Fruit fly (Drosophila melanogaster) whole organism, wandering third instar larva: ENCODE measurements around the gene fzo.
A peak's percentile ranks its signal among the peaks of the same experiment; 100 is the strongest.

Experiments used
- Abd-B ChIP-seq: fragments of >200 bp; optimal IDR thresholded peaks from 2 replicates; lab custom pipeline; 2017; ENCODE audit warnings: missing biosample characterization, missing genetic modification characterization
- CG32264 ChIP-seq: fragments of 200-800 bp; sonication (Bioruptor generic); optimal IDR thresholded peaks from 2 replicates; lab custom pipeline; 2016; ENCODE audit warnings: missing biosample characterization, missing genetic modification characterization
- CG9705 ChIP-seq: fragments of 200-800 bp; sonication (Bioruptor generic); optimal IDR thresholded peaks from 2 replicates; lab custom pipeline; 2018; ENCODE audit warnings: missing biosample characterization, mild to moderate bottlenecking, missing genetic modification characterization
- CrebA ChIP-seq: fragments of 200-800 bp; sonication (Bioruptor generic); optimal IDR thresholded peaks from 2 replicates; lab custom pipeline; 2016; ENCODE audit warnings: missing biosample characterization, mild to moderate bottlenecking, missing genetic modification characterization, borderline replicate concordance
- Dfd ChIP-seq: fragments of >200 bp; optimal IDR thresholded peaks from 2 replicates; lab custom pipeline; 2017; ENCODE audit warnings: missing biosample characterization, missing genetic modification characterization
- Dif ChIP-seq: fragments of 200-275, 200-300 bp; sonication (Bioruptor generic); optimal IDR thresholded peaks from 2 replicates; lab custom pipeline; 2018; ENCODE audit warnings: missing biosample characterization, missing genetic modification characterization; ENCODE audit not compliant: partially characterized antibody
- GATAd ChIP-seq: sonication (Bioruptor generic); optimal IDR thresholded peaks from 2 replicates; lab custom pipeline; 2016; ENCODE audit warnings: missing biosample characterization, missing genetic modification characterization
- HLH106 ChIP-seq: fragments of 200-800 bp; optimal IDR thresholded peaks from 3 replicates; lab custom pipeline; 2019; ENCODE audit warnings: missing biosample characterization, mild to moderate bottlenecking, missing genetic modification characterization, moderate library complexity
- Hnf4 ChIP-seq: fragments of 200-800 bp; sonication (Bioruptor generic); optimal IDR thresholded peaks from 2 replicates; lab custom pipeline; 2016; ENCODE audit warnings: missing biosample characterization, mild to moderate bottlenecking, missing genetic modification characterization
- Hr78 ChIP-seq: fragments of >200 bp; optimal IDR thresholded peaks from 2 replicates; lab custom pipeline; 2017; ENCODE audit warnings: missing biosample characterization, missing genetic modification characterization
- Hr83 ChIP-seq: fragments of 200-300 bp; sonication (Bioruptor generic); optimal IDR thresholded peaks from 2 replicates; lab custom pipeline; 2016; ENCODE audit warnings: missing biosample characterization, mild to moderate bottlenecking, missing genetic modification characterization, moderate library complexity; ENCODE audit not compliant: poor library complexity, severe bottlenecking
- Jra ChIP-seq: sonication (Bioruptor generic); optimal IDR thresholded peaks from 2 replicates; lab custom pipeline; 2016; ENCODE audit warnings: missing biosample characterization, missing genetic modification characterization
- Mio ChIP-seq: sonication (Bioruptor generic); optimal IDR thresholded peaks from 2 replicates; lab custom pipeline; 2016; ENCODE audit warnings: missing biosample characterization, missing genetic modification characterization
- Myc ChIP-seq: fragments of >200 bp; optimal IDR thresholded peaks from 2 replicates; lab custom pipeline; 2017
- N ChIP-seq: fragments of >200 bp; optimal IDR thresholded peaks from 2 replicates; lab custom pipeline; 2018; ENCODE audit warnings: missing biosample characterization, missing external identifiers, missing genetic modification characterization
- OdsH ChIP-seq: fragments of 200-800 bp; sonication (Bioruptor generic); optimal IDR thresholded peaks from 2 replicates; lab custom pipeline; 2016; ENCODE audit warnings: missing biosample characterization, mild to moderate bottlenecking, missing genetic modification characterization
- Rel ChIP-seq, 2 experiments: fragments of 200-800 bp; sonication (Bioruptor generic) in 1 of 2; optimal IDR thresholded peaks; 2 replicates in 1 of 2; 3 replicates in 1 of 2; lab custom pipeline; 2016 to 2019; ENCODE audit warnings: mild to moderate bottlenecking in 2 of 2, missing biosample characterization in 2 of 2, missing genetic modification characterization in 2 of 2, moderate library complexity in 1 of 2
- Sp1 ChIP-seq: fragments of 200-800 bp; sonication (Bioruptor generic); optimal IDR thresholded peaks from 3 replicates; lab custom pipeline; 2019; ENCODE audit warnings: missing biosample characterization, mild to moderate bottlenecking, missing genetic modification characterization, moderate library complexity
- Vsx2 ChIP-seq: fragments of 200-300, 225-300 bp; sonication (Bioruptor generic); optimal IDR thresholded peaks from 2 replicates; lab custom pipeline; 2018; ENCODE audit warnings: missing biosample characterization, missing genetic modification characterization; ENCODE audit not compliant: partially characterized antibody
- br ChIP-seq: fragments of 200-800 bp; sonication (Bioruptor generic); optimal IDR thresholded peaks from 2 replicates; lab custom pipeline; 2016; ENCODE audit warnings: missing biosample characterization, missing genetic modification characterization
- brk ChIP-seq: fragments of 200-800 bp; sonication (Bioruptor generic); optimal IDR thresholded peaks from 2 replicates; lab custom pipeline; 2016; ENCODE audit warnings: missing biosample characterization, mild to moderate bottlenecking, missing genetic modification characterization
- dl ChIP-seq, 2 experiments: fragments of 175-275, 200-275 bp in 1 of 2; fragments of 200-275 bp in 1 of 2; sonication (Bioruptor generic); optimal IDR thresholded peaks; lab custom pipeline; 2018; ENCODE audit warnings: mild to moderate bottlenecking in 2 of 2, missing biosample characterization in 2 of 2, missing genetic modification characterization in 2 of 2, moderate library complexity in 2 of 2; ENCODE audit not compliant: partially characterized antibody in 2 of 2, insufficient read depth in 1 of 2
- dmrt93B ChIP-seq: fragments of 200-800 bp; sonication (Bioruptor generic); optimal IDR thresholded peaks from 2 replicates; lab custom pipeline; 2018; ENCODE audit warnings: missing biosample characterization, mild to moderate bottlenecking, missing genetic modification characterization
- dsf ChIP-seq: sonication (Bioruptor generic); optimal IDR thresholded peaks from 2 replicates; lab custom pipeline; 2016; ENCODE audit warnings: missing biosample characterization, missing genetic modification characterization, borderline replicate concordance
- ey ChIP-seq: fragments of 200-800 bp; sonication (Bioruptor generic); optimal IDR thresholded peaks from 2 replicates; lab custom pipeline; 2016; ENCODE audit warnings: missing biosample characterization, missing genetic modification characterization
- foxo ChIP-seq, 2 experiments: fragments of 200-800 bp; sonication (Bioruptor generic); optimal IDR thresholded peaks; 2 replicates in 1 of 2; 3 replicates in 1 of 2; lab custom pipeline; 2016 to 2017; ENCODE audit warnings: missing biosample characterization in 2 of 2, missing genetic modification characterization in 2 of 2
- fru ChIP-seq: fragments of 200-800 bp; sonication (Bioruptor generic); optimal IDR thresholded peaks from 3 replicates; lab custom pipeline; 2016; ENCODE audit warnings: missing biosample characterization, mild to moderate bottlenecking, missing genetic modification characterization
- h ChIP-seq: fragments of 200-800 bp; sonication (Bioruptor generic); optimal IDR thresholded peaks from 3 replicates; lab custom pipeline; 2016; ENCODE audit warnings: missing biosample characterization, mild to moderate bottlenecking, missing genetic modification characterization
- jim ChIP-seq: fragments of 175-275, 200-325 bp; sonication (Bioruptor generic); optimal IDR thresholded peaks from 2 replicates; lab custom pipeline; 2016; ENCODE audit warnings: missing biosample characterization, mild to moderate bottlenecking, missing genetic modification characterization
- lola ChIP-seq: fragments of >200 bp; optimal IDR thresholded peaks from 2 replicates; lab custom pipeline; 2017; ENCODE audit warnings: missing biosample characterization, missing genetic modification characterization
- pan ChIP-seq: fragments of >200 bp; optimal IDR thresholded peaks from 2 replicates; lab custom pipeline; 2017
- psq ChIP-seq: fragments of 200-800 bp; sonication (Bioruptor generic); optimal IDR thresholded peaks from 3 replicates; lab custom pipeline; 2017; ENCODE audit warnings: missing biosample characterization, mild to moderate bottlenecking, missing genetic modification characterization, moderate library complexity
- rgr ChIP-seq: fragments of 200-800 bp; sonication (Bioruptor generic); optimal IDR thresholded peaks from 3 replicates; lab custom pipeline; 2016; ENCODE audit warnings: missing biosample characterization, mild to moderate bottlenecking, missing genetic modification characterization
- sage ChIP-seq: fragments of 200-800 bp; sonication (Bioruptor generic); optimal IDR thresholded peaks from 2 replicates; lab custom pipeline; 2016; ENCODE audit warnings: missing biosample characterization, mild to moderate bottlenecking, missing genetic modification characterization
- sv ChIP-seq: fragments of 200-800 bp; sonication (Bioruptor generic); optimal IDR thresholded peaks from 3 replicates; lab custom pipeline; 2016; ENCODE audit warnings: missing biosample characterization, missing genetic modification characterization
- tai ChIP-seq: sonication (Bioruptor generic); optimal IDR thresholded peaks from 2 replicates; lab custom pipeline; 2016; ENCODE audit warnings: missing biosample characterization, missing genetic modification characterization
- usp ChIP-seq: fragments of >200 bp; optimal IDR thresholded peaks from 2 replicates; lab custom pipeline; 2017; ENCODE audit warnings: missing biosample characterization, missing genetic modification characterization
- woc ChIP-seq: sonication (Bioruptor generic); optimal IDR thresholded peaks from 2 replicates; lab custom pipeline; 2016; ENCODE audit warnings: missing biosample characterization, mild to moderate bottlenecking, missing genetic modification characterization

Gene fzo

dm6 chr3R:23157664-23158151 lies 46.1 kb downstream of the fzo start, which contains the start of gene unk:
Gene unk (minus strand): TSS chr3R:23157862.
- peak; percentile 33 for TF ChIP-seq h
- TF ChIP-seq HLH106 (tag; lab: Kevin White, UChicago) = peak; percentile 6
- TF ChIP-seq jim (GFP tag; lab: Kevin White, UChicago) = no peak
- TF ChIP-seq tai = no peak
- peak; percentile 37 for TF ChIP-seq Hr83 (GFP tag; lab: Kevin White, UChicago)
- TF ChIP-seq OdsH (GFP tag; lab: Kevin White, UChicago) = no peak
- TF ChIP-seq brk (GFP tag; lab: Kevin White, UChicago) = no peak
- no peak for TF ChIP-seq Jra (GFP tag; lab: Kevin White, UChicago)
- TF ChIP-seq Myc (lab: Kevin White, UChicago) = peak; percentile 9

- TF ChIP-seq pan (lab: Kevin White, UChicago) (no peak), tai (no peak), HLH106 (tag; lab: Kevin White, UChicago) (peak; percentile 12), brk (GFP tag; lab: Kevin White, UChicago) (no peak), Rel (GFP tag; optimal IDR thresholded peaks at IDR 0.05; lab: Kevin White, UChicago) (peak; percentile 72), Rel (tag; optimal IDR thresholded peaks at IDR 0.05; lab: Kevin White, UChicago) (peak; percentile 69), Dfd (no peak), GATAd (no peak), Abd-B (peak; percentile 35), lola (GFP tag; lab: Kevin White, UChicago) (no peak), usp (no peak), Jra (GFP tag; lab: Kevin White, UChicago) (peak; percentile 8), dl (GFP tag; optimal IDR thresholded peaks at IDR 0.05; lab: Kevin White, UChicago; ENCODE audit: insufficient read depth in 1 of 2, partially characterized antibody in 2 of 2) (peak in 1 of 2 experiments; percentile 21), foxo (GFP tag; optimal IDR thresholded peaks at IDR 0.05; lab: Kevin White, UChicago) (no peak), fru (GFP tag; lab: Kevin White, UChicago) (no peak), Myc (lab: Kevin White, UChicago) (no peak), Vsx2 (GFP tag; lab: Kevin White, UChicago) (no peak), h (peak; percentile 22), jim (GFP tag; lab: Kevin White, UChicago) (no peak), psq (GFP tag; lab: Kevin White, UChicago) (peak; percentile 99), N (peak; percentile 72), CrebA (GFP tag; lab: Kevin White, UChicago) (no peak), OdsH (GFP tag; lab: Kevin White, UChicago) (peak; percentile 3), dmrt93B (GFP tag; lab: Kevin White, UChicago) (no peak), ey (GFP tag; lab: Kevin White, UChicago) (no peak), Hr83 (GFP tag; lab: Kevin White, UChicago) (no peak), Hnf4 (GFP tag; lab: Kevin White, UChicago) (no peak), Dif (GFP tag; lab: Kevin White, UChicago) (peak; percentile 8), Mio (GFP tag; lab: Kevin White, UChicago) (no peak), br (GFP tag; lab: Kevin White, UChicago) (no peak), CG32264 (GFP tag; lab: Kevin White, UChicago) (no peak), woc (GFP tag; lab: Kevin White, UChicago) (no peak), Sp1 (peak; percentile 31), sage (no peak), sv (GFP tag; lab: Kevin White, UChicago) (no peak), rgr (GFP tag; lab: Kevin White, UChicago) (no peak), dsf (GFP tag; lab: Kevin White, UChicago) (no peak), CG9705 (no peak), Hr78 (GFP tag; lab: Kevin White, UChicago) (no peak)
Measured at dm6 chr3R:23156865-23157515, 46.8 kb downstream of the fzo start.
